Worm (Caenorhabditis elegans): ENCODE data around the gene tag-77.

ce11 chrIV:8473756-8474155 is 36.6 kb downstream of the tag-77 start, which contains the start of gene C28C12.11:
- no peak for TF ChIP-seq unc-120 (tag; optimal IDR thresholded peaks at IDR 0.05; ENCODE audit: poor library complexity, severe bottlenecking)
- TF ChIP-seq zip-8 (tag; optimal IDR thresholded peaks at IDR 0.05), result no peak
- no peak for TF ChIP-seq pha-4 (tag; optimal IDR thresholded peaks at IDR 0.05)
- TF ChIP-seq sptf-1 (tag; optimal IDR thresholded peaks at IDR 0.05), result no peak
- no peak for TF ChIP-seq snpc-4 (tag; optimal IDR thresholded peaks at IDR 0.05)
- no peak for TF ChIP-seq unc-62 (GFP tag; optimal IDR thresholded peaks at IDR 0.05)
- TF ChIP-seq nhr-2 (tag; optimal IDR thresholded peaks at IDR 0.05), result no peak
- TF ChIP-seq unc-39 (tag; optimal IDR thresholded peaks at IDR 0.05), result no peak
- no peak for TF ChIP-seq elt-3 (tag; optimal IDR thresholded peaks at IDR 0.05)
- TF ChIP-seq ces-1 (GFP tag; optimal IDR thresholded peaks at IDR 0.05), result no peak
